Fruit fly (Drosophila melanogaster) whole organism, embryonic: ENCODE measurements around the gene EMC5.

Source experiments
- Aef1 ChIP-seq: fragments of 200-800 bp; sonication (Bioruptor generic); IDR thresholded peaks from 3 replicates; pipeline ENCODE4 v1.3.6; 2022; ENCODE audit warnings: missing biosample characterization, missing genetic modification characterization
- B-H1 ChIP-seq: fragments of 200-800 bp; sonication (Bioruptor generic); IDR thresholded peaks from 3 replicates; pipeline ENCODE4 v1.3.6; 2022; ENCODE audit warnings: missing biosample characterization, missing genetic modification characterization
- C15 ChIP-seq: fragments of 200-800 bp; sonication (Bioruptor generic); IDR thresholded peaks from 3 replicates; pipeline ENCODE4 v1.3.6; 2022; ENCODE audit warnings: missing biosample characterization, missing genetic modification characterization
- CG10959 ChIP-seq: fragments of 200-800 bp; sonication (Bioruptor generic); IDR thresholded peaks from 2 replicates; pipeline ENCODE4 v1.3.6; 2022; ENCODE audit warnings: missing biosample characterization, missing genetic modification characterization
- CG11696 ChIP-seq: fragments of 200-800 bp; sonication (Bioruptor generic); IDR thresholded peaks from 2 replicates; pipeline ENCODE4 v1.3.6; 2022; ENCODE audit warnings: missing biosample characterization, missing genetic modification characterization
- CG11723 ChIP-seq: fragments of 200-800 bp; sonication (Bioruptor generic); optimal IDR thresholded peaks from 2 replicates; lab custom pipeline; 2017; ENCODE audit warnings: missing biosample characterization, mild to moderate bottlenecking, missing genetic modification characterization
- CG14860 ChIP-seq: fragments of 200-800 bp; sonication (Bioruptor generic); IDR thresholded peaks from 3 replicates; pipeline ENCODE4 v1.3.6; 2022; ENCODE audit warnings: missing biosample characterization, missing genetic modification characterization; ENCODE audit not compliant: partially characterized antibody
- CG16813 ChIP-seq: fragments of 200-800 bp; sonication (Bioruptor generic); IDR thresholded peaks from 3 replicates; pipeline ENCODE4 v1.3.6; 2022; ENCODE audit warnings: missing biosample characterization, missing genetic modification characterization; ENCODE audit not compliant: partially characterized antibody
- CG17385 ChIP-seq: fragments of 200-800 bp; sonication (Bioruptor generic); optimal IDR thresholded peaks from 3 replicates; lab custom pipeline; 2018; ENCODE audit warnings: missing biosample characterization, mild to moderate bottlenecking, missing genetic modification characterization
- CG18476 ChIP-seq: fragments of 200-800 bp; sonication (Bioruptor generic); optimal IDR thresholded peaks from 2 replicates; lab custom pipeline; 2016; ENCODE audit warnings: missing biosample characterization, mild to moderate bottlenecking, missing genetic modification characterization
- CG18619 ChIP-seq: fragments of 200-800 bp; sonication (Bioruptor generic); optimal IDR thresholded peaks from 3 replicates; lab custom pipeline; 2017; ENCODE audit warnings: missing biosample characterization, mild to moderate bottlenecking, missing genetic modification characterization
- CG4707 ChIP-seq: fragments of 200-800 bp; sonication (Bioruptor generic); optimal IDR thresholded peaks from 2 replicates; lab custom pipeline; 2018; ENCODE audit warnings: missing biosample characterization, mild to moderate bottlenecking, missing genetic modification characterization, moderate library complexity
- CG4820 ChIP-seq: fragments of 200-800 bp; sonication (Bioruptor generic); optimal IDR thresholded peaks from 3 replicates; lab custom pipeline; 2016; ENCODE audit warnings: missing biosample characterization, missing genetic modification characterization
- CG6254 ChIP-seq: fragments of 200-800 bp; sonication (Bioruptor generic); optimal IDR thresholded peaks from 3 replicates; lab custom pipeline; 2017; ENCODE audit warnings: mild to moderate bottlenecking, missing biosample characterization, missing genetic modification reagents, missing genetic modification characterization
- CG6791 ChIP-seq: fragments of 200-800 bp; sonication (Bioruptor generic); IDR thresholded peaks from 3 replicates; pipeline ENCODE4 v1.3.6; 2022; ENCODE audit warnings: missing biosample characterization, missing genetic modification characterization; ENCODE audit not compliant: partially characterized antibody
- CG7357 ChIP-seq: fragments of 200-800 bp; sonication (Bioruptor generic); IDR thresholded peaks from 3 replicates; pipeline ENCODE4 v1.3.6; 2022; ENCODE audit warnings: missing biosample characterization, missing genetic modification characterization
- Doc2 ChIP-seq: fragments of 200-800 bp; sonication (Bioruptor generic); IDR thresholded peaks from 2 replicates; pipeline ENCODE4 v1.3.6; 2022; ENCODE audit warnings: missing biosample characterization, missing genetic modification characterization
- ERR ChIP-seq: fragments of 200-800 bp; sonication (Bioruptor generic); optimal IDR thresholded peaks from 2 replicates; lab custom pipeline; 2016; ENCODE audit warnings: missing biosample characterization, missing genetic modification characterization
- Ets97D ChIP-seq: fragments of 200-800 bp; sonication (Bioruptor generic); optimal IDR thresholded peaks from 3 replicates; lab custom pipeline; 2016; ENCODE audit warnings: missing biosample characterization, missing genetic modification characterization
- Gsc ChIP-seq: fragments of 200-800 bp; sonication (Bioruptor generic); IDR thresholded peaks from 2 replicates; pipeline ENCODE4 v1.3.6; 2022; ENCODE audit warnings: missing biosample characterization, missing genetic modification characterization
- HmgZ ChIP-seq: fragments of 200-800 bp; sonication (Bioruptor generic); optimal IDR thresholded peaks from 2 replicates; lab custom pipeline; 2018; ENCODE audit warnings: missing biosample characterization, mild to moderate bottlenecking, missing genetic modification characterization
- Mrtf ChIP-seq: fragments of 200-800 bp; sonication (Bioruptor generic); IDR thresholded peaks from 3 replicates; pipeline ENCODE4 v1.3.6; 2022; ENCODE audit warnings: missing biosample characterization, missing genetic modification characterization
- NFAT ChIP-seq: fragments of 200-800 bp; sonication (Bioruptor generic); IDR thresholded peaks from 2 replicates; pipeline ENCODE4 v1.3.6; 2022; ENCODE audit warnings: missing biosample characterization, missing genetic modification characterization
- aop ChIP-seq: fragments of 200-800 bp; sonication (Bioruptor generic); IDR thresholded peaks from 2 replicates; pipeline ENCODE4 v1.3.6; 2022; ENCODE audit warnings: missing biosample characterization, missing genetic modification characterization
- ap ChIP-seq: fragments of 200-800 bp; sonication (Bioruptor generic); IDR thresholded peaks from 2 replicates; pipeline ENCODE4 v1.3.6; 2022; ENCODE audit warnings: missing biosample characterization, missing genetic modification characterization
- bowl ChIP-seq: fragments of 200-800 bp; sonication (Bioruptor generic); IDR thresholded peaks from 2 replicates; pipeline ENCODE4 v1.3.6; 2022; ENCODE audit warnings: missing biosample characterization, missing genetic modification characterization
- croc ChIP-seq: fragments of 200-800 bp; sonication (Bioruptor generic); conservative IDR thresholded peaks from 3 replicates; pipeline ENCODE4 v1.3.6; 2022; ENCODE audit warnings: missing biosample characterization, missing genetic modification characterization
- dmrt99B ChIP-seq: fragments of 200-800 bp; sonication (Bioruptor generic); optimal IDR thresholded peaks from 2 replicates; lab custom pipeline; 2018; ENCODE audit warnings: missing biosample characterization, mild to moderate bottlenecking, missing genetic modification characterization, moderate library complexity
- dpn ChIP-seq, 2 experiments: fragments of 200-800 bp; sonication (Bioruptor generic); optimal IDR thresholded peaks; 3 replicates each; lab custom pipeline; 2016; ENCODE audit warnings: missing biosample characterization in 2 of 2, missing genetic modification characterization in 2 of 2
- esg ChIP-seq: fragments of 200-800 bp; sonication (Bioruptor generic); conservative IDR thresholded peaks from 2 replicates; pipeline ENCODE4 v1.3.6; 2022; ENCODE audit warnings: missing biosample characterization, missing genetic modification characterization
- gce ChIP-seq: fragments of 200-800 bp; sonication (Bioruptor generic); IDR thresholded peaks from 3 replicates; pipeline ENCODE4 v1.3.6; 2022; ENCODE audit warnings: missing biosample characterization, missing genetic modification characterization
- hbn ChIP-seq: fragments of 200-800 bp; sonication (Bioruptor generic); IDR thresholded peaks from 2 replicates; pipeline ENCODE4 v1.3.6; 2022; ENCODE audit warnings: missing biosample characterization, missing genetic modification characterization; ENCODE audit not compliant: partially characterized antibody
- jing ChIP-seq: fragments of 200-800 bp; sonication (Bioruptor generic); optimal IDR thresholded peaks from 2 replicates; lab custom pipeline; 2018; ENCODE audit warnings: missing biosample characterization, mild to moderate bottlenecking, missing genetic modification characterization
- kah ChIP-seq: fragments of 200-800 bp; sonication (Bioruptor generic); optimal IDR thresholded peaks from 2 replicates; lab custom pipeline; 2018; ENCODE audit warnings: missing biosample characterization, mild to moderate bottlenecking, missing genetic modification characterization
- lab ChIP-seq: fragments of 200-800 bp; sonication (Bioruptor generic); optimal IDR thresholded peaks from 3 replicates; lab custom pipeline; 2017; ENCODE audit warnings: missing biosample characterization, missing genetic modification characterization, mild to moderate bottlenecking, moderate library complexity, missing genetic modification reagents
- lmd ChIP-seq: fragments of 200-800 bp; sonication (Bioruptor generic); IDR thresholded peaks from 2 replicates; pipeline ENCODE4 v1.3.6; 2022; ENCODE audit warnings: missing biosample characterization, missing genetic modification characterization
- nerfin-2 ChIP-seq: fragments of 200-800 bp; sonication (Bioruptor generic); IDR thresholded peaks from 2 replicates; pipeline ENCODE4 v1.3.6; 2022; ENCODE audit warnings: missing biosample characterization, missing genetic modification characterization; ENCODE audit not compliant: partially characterized antibody
- otp ChIP-seq: fragments of 200-800 bp; sonication (Bioruptor generic); IDR thresholded peaks from 3 replicates; pipeline ENCODE4, ENCODE4 v1.3.6; 2022; ENCODE audit warnings: missing biosample characterization, missing genetic modification characterization
- pb ChIP-seq: fragments of 200-800 bp; sonication (Bioruptor generic); optimal IDR thresholded peaks from 3 replicates; lab custom pipeline; 2016; ENCODE audit warnings: missing biosample characterization, missing genetic modification characterization
- ro ChIP-seq: fragments of 200-800 bp; sonication (Bioruptor generic); IDR thresholded peaks from 2 replicates; pipeline ENCODE4 v1.3.6; 2022; ENCODE audit warnings: missing biosample characterization, missing genetic modification characterization
- run ChIP-seq: fragments of 200-800 bp; sonication (Bioruptor generic); optimal IDR thresholded peaks from 3 replicates; lab custom pipeline; 2018; ENCODE audit warnings: missing biosample characterization, mild to moderate bottlenecking, missing genetic modification characterization
- sna ChIP-seq: fragments of 200-800 bp; sonication (Bioruptor generic); IDR thresholded peaks from 2 replicates; pipeline ENCODE4 v1.3.6; 2022; ENCODE audit warnings: missing biosample characterization, missing genetic modification characterization; ENCODE audit not compliant: partially characterized antibody
- tio ChIP-seq: fragments of 200-800 bp; sonication (Bioruptor generic); optimal IDR thresholded peaks from 2 replicates; lab custom pipeline; 2017; ENCODE audit warnings: missing biosample characterization, missing genetic modification characterization, inconsistent platforms
- tll ChIP-seq, 2 experiments: fragments of 200-800 bp in 1 of 2; fragments of >200 bp in 1 of 2; sonication (Bioruptor generic) in 1 of 2; optimal IDR thresholded peaks; 2 replicates each; lab custom pipeline; 2017 to 2019; ENCODE audit warnings: missing biosample characterization in 2 of 2, missing genetic modification characterization in 2 of 2, mild to moderate bottlenecking in 1 of 2, moderate library complexity in 1 of 2
- unc-4 ChIP-seq: fragments of 200-800 bp; sonication (Bioruptor generic); IDR thresholded peaks from 2 replicates; pipeline ENCODE4 v1.3.6; 2022; ENCODE audit warnings: missing biosample characterization, missing genetic modification characterization; ENCODE audit not compliant: partially characterized antibody
- vfl ChIP-seq: fragments of 200-800 bp; sonication (Bioruptor generic); optimal IDR thresholded peaks from 2 replicates; lab custom pipeline; 2016; ENCODE audit warnings: missing biosample characterization, missing genetic modification characterization
- z ChIP-seq: fragments of 200-800 bp; sonication (Bioruptor generic); IDR thresholded peaks from 3 replicates; pipeline ENCODE4 v1.3.6; 2022; ENCODE audit warnings: missing biosample characterization, missing genetic modification characterization
- zfh2 ChIP-seq: fragments of 200-800 bp; sonication (Bioruptor generic); optimal IDR thresholded peaks from 2 replicates; lab custom pipeline; 2016; ENCODE audit warnings: missing biosample characterization, missing genetic modification characterization

Gene EMC5

DNA sequence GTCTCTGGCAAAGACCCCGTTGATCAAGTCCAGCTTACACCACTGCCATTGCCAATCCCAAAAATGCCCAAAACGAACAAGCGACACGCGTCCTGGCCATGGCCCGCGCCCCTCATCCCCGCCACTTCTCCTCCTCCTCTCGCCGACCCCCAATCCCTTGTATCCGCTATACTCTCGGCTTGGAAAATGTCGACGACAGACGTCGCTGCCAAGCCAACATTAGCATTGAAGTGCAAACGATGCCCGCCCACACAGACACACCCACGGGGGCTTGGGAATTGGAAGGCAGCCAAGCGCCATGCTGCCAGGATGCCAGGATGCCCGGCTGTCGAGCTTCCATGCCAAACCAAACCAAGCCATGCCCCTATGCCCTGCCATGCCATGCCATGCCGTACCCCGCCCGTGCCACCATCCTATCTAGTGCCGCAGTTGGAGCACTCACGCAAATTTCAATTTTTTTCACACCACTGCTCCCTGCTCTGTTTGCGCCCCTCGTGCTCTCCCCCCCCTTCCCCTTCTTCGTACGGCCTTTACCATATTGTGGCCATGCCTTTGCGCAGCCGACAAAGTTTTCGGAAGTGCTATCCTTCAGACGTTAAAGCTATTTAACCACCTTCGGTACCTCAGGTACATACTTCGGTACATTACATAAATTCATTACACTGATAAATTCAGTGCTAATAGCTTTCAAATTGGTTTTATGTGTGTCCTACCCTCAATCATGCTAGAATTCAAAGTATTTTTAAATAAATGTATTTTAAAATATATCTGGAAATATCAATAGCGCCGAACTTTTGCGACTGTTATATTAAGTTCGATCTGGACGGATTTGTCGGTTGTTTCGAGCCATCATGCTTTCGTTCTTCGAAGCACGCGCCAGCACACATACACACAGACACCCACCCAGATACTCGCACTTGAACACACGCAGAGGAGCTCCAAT is 34.0 kb downstream of the EMC5 start (continued):
- peak; percentile 84 for TF ChIP-seq CG18619 (GFP tag; lab: Kevin White, UChicago)
- no peak for TF ChIP-seq bowl (GFP tag; lab: Robert Waterston, UW)
- peak; percentile 41; the same call in 2 of the 3 replicates for TF ChIP-seq Aef1 (GFP tag; lab: Robert Waterston, UW)
- peak; percentile 83 for TF ChIP-seq lab (GFP tag; lab: Kevin White, UChicago)
- peak; percentile 38 for TF ChIP-seq zfh2 (GFP tag; lab: Kevin White, UChicago)
- no peak for TF ChIP-seq CG14860 (GFP tag; lab: Robert Waterston, UW)
- TF ChIP-seq z, result no peak
- TF ChIP-seq CG11696 (GFP tag; lab: Robert Waterston, UW), result no peak
- no peak for TF ChIP-seq hbn
- TF ChIP-seq otp (GFP tag; lab: Robert Waterston, UW), result 0 out of 3 replicates have a peak, but pooled peaks have one; percentile 24
- TF ChIP-seq tio (GFP tag; lab: Kevin White, UChicago), result peak; percentile 67
- TF ChIP-seq ap, result peak; percentile 38; the same call in 1 of the 2 replicates
- 0 out of 2 replicates have a peak, but pooled peaks have one; percentile 21 for TF ChIP-seq NFAT (GFP tag; lab: Robert Waterston, UW)
- no peak for TF ChIP-seq C15 (GFP tag; lab: Robert Waterston, UW)
- TF ChIP-seq Gsc, result no peak
- TF ChIP-seq CG4820, result peak; percentile 61
- TF ChIP-seq CG7357 (GFP tag; lab: Robert Waterston, UW), result peak; percentile 39; the same call in 1 of the 3 replicates
- peak; percentile 59; the same call in 1 of the 3 replicates for TF ChIP-seq gce (GFP tag; lab: Robert Waterston, UW)
- no peak for TF ChIP-seq tll (GFP tag; optimal IDR thresholded peaks at IDR 0.05; lab: Kevin White, UChicago)
- peak; percentile 83 for TF ChIP-seq CG17385 (GFP tag; lab: Kevin White, UChicago)
- no peak for TF ChIP-seq nerfin-2 (GFP tag; lab: Robert Waterston, UW)
- no peak for TF ChIP-seq B-H1 (GFP tag; lab: Robert Waterston, UW)
- peak; percentile 59; the same call in 2 of the 3 replicates for TF ChIP-seq croc
- TF ChIP-seq Ets97D (GFP tag; lab: Kevin White, UChicago), result no peak
- peak; percentile 49 for TF ChIP-seq CG6254
- peak; percentile 43 for TF ChIP-seq jing (GFP tag; lab: Kevin White, UChicago)
- peak; percentile 74 for TF ChIP-seq esg (GFP tag; lab: Robert Waterston, UW)
- TF ChIP-seq ERR (GFP tag; lab: Kevin White, UChicago), result no peak
- no peak for TF ChIP-seq pb (GFP tag; lab: Kevin White, UChicago)
- TF ChIP-seq aop, result no peak
- TF ChIP-seq dpn (GFP tag; optimal IDR thresholded peaks at IDR 0.05; lab: Kevin White, UChicago), result peak; percentile 4 to 72
- TF ChIP-seq Mrtf (GFP tag; lab: Robert Waterston, UW), result 0 out of 3 replicates have a peak, but pooled peaks have one; percentile 26
- TF ChIP-seq lmd, result peak; percentile 76
- peak; percentile 72 for TF ChIP-seq run (tag; lab: Kevin White, UChicago)
- TF ChIP-seq HmgZ, result peak; percentile 68
- TF ChIP-seq CG4707 (GFP tag; lab: Kevin White, UChicago), result peak; percentile 24
- no peak for TF ChIP-seq CG16813 (GFP tag; lab: Robert Waterston, UW)
- no peak for TF ChIP-seq unc-4 (GFP tag; lab: Robert Waterston, UW)
- TF ChIP-seq ro (GFP tag; lab: Robert Waterston, UW), result peak; percentile 53; the same call in 1 of the 2 replicates
- peak; percentile 39 for TF ChIP-seq CG18476 (GFP tag; lab: Kevin White, UChicago)
- peak; percentile 55 for TF ChIP-seq CG11723 (GFP tag; lab: Kevin White, UChicago)
- TF ChIP-seq CG10959, result no peak
- TF ChIP-seq dmrt99B (tag; lab: Kevin White, UChicago), result peak; percentile 85
- no peak for TF ChIP-seq CG6791 (GFP tag; lab: Robert Waterston, UW)
- TF ChIP-seq Doc2 (GFP tag; lab: Robert Waterston, UW), result no peak
- TF ChIP-seq sna (GFP tag; lab: Robert Waterston, UW), result no peak
- no peak for TF ChIP-seq vfl (GFP tag; lab: Kevin White, UChicago)
- TF ChIP-seq kah (GFP tag; lab: Kevin White, UChicago), result peak; percentile 38
